Worm (Caenorhabditis elegans): Measurements from ENCODE around the gene him-17.

- TF ChIP-seq ceh-40 (GFP tag; IDR thresholded peaks at IDR 0.05) (no peak), madf-3 (GFP tag; IDR thresholded peaks at IDR 0.05) (no peak), pha-4 (tag; optimal IDR thresholded peaks at IDR 0.05) (no peak), B0261.1 (tag; optimal IDR thresholded peaks at IDR 0.05) (no peak), snpc-4 (GFP tag; optimal IDR thresholded peaks at IDR 0.05) (no peak), snpc-4 (tag; optimal IDR thresholded peaks at IDR 0.05) (no peak), hsf-1 (GFP tag; IDR thresholded peaks at IDR 0.05) (no peak), madf-6 (GFP tag; IDR thresholded peaks at IDR 0.05) (no peak), let-607 (tag; optimal IDR thresholded peaks at IDR 0.05) (no peak), gei-17 (GFP tag; optimal IDR thresholded peaks at IDR 0.05) (no peak), ama-1 (optimal IDR thresholded peaks at IDR 0.05) (no peak), ama-1 (GFP tag; optimal IDR thresholded peaks at IDR 0.05) (no peak)
These were observed 21.3 kb downstream of the him-17 start, which contains the start of gene F57B1.9 for ce11 chrV:13197823-13198222.
